Fruit fly (Drosophila melanogaster) whole organism, embryonic: Measurements from ENCODE around the gene ATP7.

Source experiments
- CG10267 ChIP-seq: fragments of 200-800 bp; sonication (Bioruptor generic); optimal IDR thresholded peaks from 2 replicates; lab custom pipeline; 2018; ENCODE audit warnings: missing biosample characterization, mild to moderate bottlenecking, missing genetic modification characterization, moderate library complexity
- CG11504 ChIP-seq: fragments of 200-800 bp; sonication (Bioruptor generic); optimal IDR thresholded peaks from 3 replicates; lab custom pipeline; 2019; ENCODE audit warnings: missing biosample characterization, mild to moderate bottlenecking, missing genetic modification characterization, moderate library complexity
- CG11696 ChIP-seq: fragments of 200-800 bp; sonication (Bioruptor generic); IDR thresholded peaks from 2 replicates; pipeline ENCODE4 v1.3.6; 2022; ENCODE audit warnings: missing biosample characterization, missing genetic modification characterization
- CG13296 ChIP-seq: fragments of 200-800 bp; sonication (Bioruptor generic); optimal IDR thresholded peaks from 3 replicates; lab custom pipeline; 2018; ENCODE audit warnings: missing biosample characterization, mild to moderate bottlenecking, missing genetic modification characterization
- CG13424 ChIP-seq: fragments of 200-800 bp; sonication (Bioruptor generic); optimal IDR thresholded peaks from 2 replicates; lab custom pipeline; 2019; ENCODE audit warnings: missing biosample characterization, mild to moderate bottlenecking, missing genetic modification characterization, moderate library complexity
- CG17568 ChIP-seq: fragments of 200-800 bp; sonication (Bioruptor generic); optimal IDR thresholded peaks from 2 replicates; lab custom pipeline; 2018; ENCODE audit warnings: missing biosample characterization, mild to moderate bottlenecking, missing genetic modification characterization, moderate library complexity
- CG2199 ChIP-seq: fragments of 200-800 bp; sonication (Bioruptor generic); IDR thresholded peaks from 3 replicates; pipeline ENCODE4 v1.3.6; 2022; ENCODE audit warnings: missing biosample characterization, missing genetic modification characterization
- CG30020 ChIP-seq: fragments of 200-800 bp; optimal IDR thresholded peaks from 2 replicates; lab custom pipeline; 2019; ENCODE audit warnings: missing biosample characterization, mild to moderate bottlenecking, missing genetic modification characterization, moderate library complexity
- CG34224 ChIP-seq: fragments of 200-800 bp; sonication (Bioruptor generic); IDR thresholded peaks from 3 replicates; pipeline ENCODE4 v1.3.6; 2022; ENCODE audit warnings: missing biosample characterization, missing genetic modification characterization; ENCODE audit not compliant: partially characterized antibody
- CG4282 ChIP-seq: fragments of 200-800 bp; sonication (Bioruptor generic); optimal IDR thresholded peaks from 2 replicates; lab custom pipeline; 2016; ENCODE audit warnings: missing biosample characterization, missing genetic modification characterization
- CG6175 ChIP-seq: fragments of 200-800 bp; sonication (Bioruptor generic); IDR thresholded peaks from 3 replicates; pipeline ENCODE4 v1.3.6; 2022; ENCODE audit warnings: missing biosample characterization, missing genetic modification characterization
- CG7357 ChIP-seq: fragments of 200-800 bp; sonication (Bioruptor generic); IDR thresholded peaks from 3 replicates; pipeline ENCODE4 v1.3.6; 2022; ENCODE audit warnings: missing biosample characterization, missing genetic modification characterization
- CG7372 ChIP-seq: fragments of 200-800 bp; sonication (Bioruptor generic); IDR thresholded peaks from 2 replicates; pipeline ENCODE4 v1.3.6; 2022; ENCODE audit warnings: missing biosample characterization, missing genetic modification characterization
- CG9215 ChIP-seq: fragments of 200-800 bp; sonication (Bioruptor generic); IDR thresholded peaks from 2 replicates; pipeline ENCODE4 v1.3.6; 2022; ENCODE audit warnings: missing biosample characterization, missing genetic modification characterization
- Ets65A ChIP-seq: fragments of 200-800 bp; sonication (Bioruptor generic); peaks from one replicate; lab custom pipeline; 2016; ENCODE audit warnings: missing biosample characterization, missing genetic modification characterization
- Ets97D ChIP-seq: fragments of 200-800 bp; sonication (Bioruptor generic); optimal IDR thresholded peaks from 3 replicates; lab custom pipeline; 2016; ENCODE audit warnings: missing biosample characterization, missing genetic modification characterization
- Fer2 ChIP-seq: fragments of 200-800 bp; sonication (Bioruptor generic); optimal IDR thresholded peaks from 2 replicates; lab custom pipeline; 2018; ENCODE audit warnings: missing biosample characterization, mild to moderate bottlenecking, missing genetic modification characterization, moderate library complexity
- GATAe ChIP-seq: fragments of 200-800 bp; sonication (Bioruptor generic); conservative IDR thresholded peaks from 2 replicates; pipeline ENCODE4 v1.3.6; 2022; ENCODE audit warnings: missing biosample characterization, missing genetic modification characterization
- HLH54F ChIP-seq: fragments of 200-800 bp; sonication (Bioruptor generic); optimal IDR thresholded peaks from 3 replicates; lab custom pipeline; 2016; ENCODE audit warnings: missing biosample characterization, missing genetic modification characterization
- Hmx ChIP-seq: fragments of 200-800 bp; sonication (Bioruptor generic); optimal IDR thresholded peaks from 2 replicates; lab custom pipeline; 2016; ENCODE audit warnings: missing biosample characterization, missing genetic modification characterization
- Hsf ChIP-seq: fragments of 200-800 bp; sonication (Bioruptor generic); optimal IDR thresholded peaks from 3 replicates; lab custom pipeline; 2016; ENCODE audit warnings: missing biosample characterization, missing genetic modification characterization
- Nf-YB ChIP-seq: fragments of 200-800 bp; sonication (Bioruptor generic); optimal IDR thresholded peaks from 3 replicates; lab custom pipeline; 2019; ENCODE audit warnings: missing biosample characterization, mild to moderate bottlenecking, missing genetic modification characterization, moderate library complexity
- Nf-YC ChIP-seq: fragments of 200-800 bp; optimal IDR thresholded peaks from 3 replicates; lab custom pipeline; 2019; ENCODE audit warnings: missing biosample characterization, mild to moderate bottlenecking, missing genetic modification characterization, moderate library complexity
- Side ChIP-seq: fragments of 200-800 bp; sonication (Bioruptor generic); optimal IDR thresholded peaks from 2 replicates; lab custom pipeline; 2016; ENCODE audit warnings: missing biosample characterization, missing genetic modification characterization
- Ssrp ChIP-seq: fragments of 200-800 bp; sonication (Bioruptor generic); optimal IDR thresholded peaks from 2 replicates; lab custom pipeline; 2018; ENCODE audit warnings: missing biosample characterization, mild to moderate bottlenecking, missing genetic modification characterization, moderate library complexity
- Xbp1 ChIP-seq: fragments of 200-800 bp; sonication (Bioruptor generic); optimal IDR thresholded peaks from 3 replicates; lab custom pipeline; 2016; ENCODE audit warnings: missing biosample characterization, mild to moderate bottlenecking, missing genetic modification characterization
- aop ChIP-seq: fragments of 200-800 bp; sonication (Bioruptor generic); IDR thresholded peaks from 2 replicates; pipeline ENCODE4 v1.3.6; 2022; ENCODE audit warnings: missing biosample characterization, missing genetic modification characterization
- bigmax ChIP-seq: fragments of 200-800 bp; sonication (Bioruptor generic); optimal IDR thresholded peaks from 2 replicates; lab custom pipeline; 2018; ENCODE audit warnings: missing biosample characterization, mild to moderate bottlenecking, missing genetic modification characterization
- cato ChIP-seq: fragments of 200-800 bp; sonication (Bioruptor generic); optimal IDR thresholded peaks from 2 replicates; lab custom pipeline; 2016; ENCODE audit warnings: missing biosample characterization, missing genetic modification characterization, borderline replicate concordance
- dimm ChIP-seq: fragments of 200-800 bp; sonication (Bioruptor generic); IDR thresholded peaks from 2 replicates; pipeline ENCODE4 v1.3.6; 2022; ENCODE audit warnings: missing biosample characterization, missing genetic modification characterization
- disco-r ChIP-seq: fragments of 200-800 bp; sonication (Bioruptor generic); optimal IDR thresholded peaks from 2 replicates; lab custom pipeline; 2016; ENCODE audit warnings: missing biosample characterization, missing genetic modification characterization
- dm ChIP-seq: fragments of 200-800 bp; sonication (Bioruptor generic); optimal IDR thresholded peaks from 3 replicates; lab custom pipeline; 2016; ENCODE audit warnings: missing biosample characterization, missing genetic modification characterization
- eve ChIP-seq, 2 experiments: fragments of >200 bp; optimal IDR thresholded peaks; 2 replicates each; lab custom pipeline; 2017; ENCODE audit warnings: missing biosample characterization in 2 of 2, missing genetic modification characterization in 2 of 2
- fd3F ChIP-seq: fragments of 200-800 bp; sonication (Bioruptor generic); optimal IDR thresholded peaks from 2 replicates; lab custom pipeline; 2018; ENCODE audit warnings: missing biosample characterization, mild to moderate bottlenecking, missing genetic modification characterization, moderate library complexity
- fd64A ChIP-seq: fragments of 200-800 bp; sonication (Bioruptor generic); optimal IDR thresholded peaks from 3 replicates; lab custom pipeline; 2018; ENCODE audit warnings: missing biosample characterization, mild to moderate bottlenecking, missing genetic modification characterization
- fd96Cb ChIP-seq: fragments of 200-800 bp; sonication (Bioruptor generic); optimal IDR thresholded peaks from 2 replicates; lab custom pipeline; 2018; ENCODE audit warnings: missing biosample characterization, mild to moderate bottlenecking, missing genetic modification characterization, moderate library complexity
- gcm2 ChIP-seq: fragments of 200-800 bp; sonication (Bioruptor generic); optimal IDR thresholded peaks from 2 replicates; lab custom pipeline; 2016; ENCODE audit warnings: missing biosample characterization, missing genetic modification characterization
- ham ChIP-seq: fragments of 200-800 bp; sonication (Bioruptor generic); IDR thresholded peaks from 2 replicates; pipeline ENCODE4 v1.3.6; 2022; ENCODE audit warnings: missing biosample characterization, missing genetic modification characterization
- jing ChIP-seq: fragments of 200-800 bp; sonication (Bioruptor generic); optimal IDR thresholded peaks from 2 replicates; lab custom pipeline; 2018; ENCODE audit warnings: missing biosample characterization, mild to moderate bottlenecking, missing genetic modification characterization
- lab ChIP-seq: fragments of 200-800 bp; sonication (Bioruptor generic); optimal IDR thresholded peaks from 3 replicates; lab custom pipeline; 2017; ENCODE audit warnings: missing biosample characterization, missing genetic modification characterization, mild to moderate bottlenecking, moderate library complexity, missing genetic modification reagents
- nerfin-2 ChIP-seq: fragments of 200-800 bp; sonication (Bioruptor generic); IDR thresholded peaks from 2 replicates; pipeline ENCODE4 v1.3.6; 2022; ENCODE audit warnings: missing biosample characterization, missing genetic modification characterization; ENCODE audit not compliant: partially characterized antibody
- phol ChIP-seq: fragments of 200-800 bp; sonication (Bioruptor generic); optimal IDR thresholded peaks from 3 replicates; lab custom pipeline; 2018; ENCODE audit warnings: missing biosample characterization, mild to moderate bottlenecking, missing genetic modification characterization, moderate library complexity
- prd ChIP-seq, 3 experiments: fragments of >200 bp in 2 of 3; fragments of 200-800 bp in 1 of 3; sonication (Bioruptor generic) in 1 of 3; optimal IDR thresholded peaks in 2 of 3; IDR thresholded peaks in 1 of 3; 2 replicates in 2 of 3; 3 replicates in 1 of 3; pipeline versions ENCODE4 v1.3.6 to Lab custom; 2017 to 2022; ENCODE audit warnings: missing biosample characterization in 1 of 3, missing genetic modification characterization in 1 of 3
- psq ChIP-seq: fragments of 200-800 bp; sonication (Bioruptor generic); optimal IDR thresholded peaks from 2 replicates; lab custom pipeline; 2017; ENCODE audit warnings: missing biosample characterization, missing genetic modification characterization
- schlank ChIP-seq: fragments of 200-800 bp; sonication (Bioruptor generic); optimal IDR thresholded peaks from 2 replicates; lab custom pipeline; 2018; ENCODE audit warnings: missing biosample characterization, mild to moderate bottlenecking, missing genetic modification characterization
- slou ChIP-seq: fragments of 200-800 bp; sonication (Bioruptor generic); optimal IDR thresholded peaks from 3 replicates; lab custom pipeline; 2016; ENCODE audit warnings: missing biosample characterization, missing genetic modification characterization
- tx ChIP-seq: fragments of 200-800 bp; sonication (Bioruptor generic); optimal IDR thresholded peaks from 2 replicates; lab custom pipeline; 2016; ENCODE audit warnings: missing biosample characterization, missing genetic modification characterization
- unc-4 ChIP-seq: fragments of 200-800 bp; sonication (Bioruptor generic); IDR thresholded peaks from 2 replicates; pipeline ENCODE4 v1.3.6; 2022; ENCODE audit warnings: missing biosample characterization, missing genetic modification characterization; ENCODE audit not compliant: partially characterized antibody
- z ChIP-seq: fragments of 200-800 bp; sonication (Bioruptor generic); IDR thresholded peaks from 3 replicates; pipeline ENCODE4 v1.3.6; 2022; ENCODE audit warnings: missing biosample characterization, missing genetic modification characterization
- zen2 ChIP-seq: fragments of 200-800 bp; sonication (Bioruptor generic); IDR thresholded peaks from 3 replicates; pipeline ENCODE4 v1.3.6; 2022; ENCODE audit warnings: missing biosample characterization, missing genetic modification characterization; ENCODE audit not compliant: partially characterized antibody

The ATP7 gene

dm6 chrX:11805066-11805766 lies 49.6 kb upstream of the ATP7 start (continued):
- no peak for TF ChIP-seq tx (GFP tag; lab: Kevin White, UChicago)
- TF ChIP-seq disco-r (GFP tag; lab: Kevin White, UChicago), result no peak
- no peak for TF ChIP-seq HLH54F (GFP tag; lab: Kevin White, UChicago)
- TF ChIP-seq CG11504 (tag; lab: Kevin White, UChicago), result no peak
- no peak for TF ChIP-seq bigmax (GFP tag; lab: Kevin White, UChicago)
- no peak for TF ChIP-seq aop (GFP tag; lab: Robert Waterston, UW)
- no peak for TF ChIP-seq schlank (tag; lab: Kevin White, UChicago)
- no peak for TF ChIP-seq psq (GFP tag; lab: Kevin White, UChicago)
- no peak for TF ChIP-seq Side
- no peak for TF ChIP-seq gcm2 (GFP tag; lab: Kevin White, UChicago)
- no peak for TF ChIP-seq CG13296 (GFP tag; lab: Kevin White, UChicago)
- TF ChIP-seq lab, result no peak
- no peak for TF ChIP-seq Ets65A
- TF ChIP-seq CG17568 (GFP tag; lab: Kevin White, UChicago), result no peak
- TF ChIP-seq fd3F (GFP tag; lab: Kevin White, UChicago), result no peak
- no peak for TF ChIP-seq CG9215 (GFP tag; lab: Robert Waterston, UW)
- no peak for TF ChIP-seq unc-4 (GFP tag; lab: Robert Waterston, UW)
- no peak for TF ChIP-seq cato (GFP tag; lab: Kevin White, UChicago)
- TF ChIP-seq nerfin-2 (GFP tag; lab: Robert Waterston, UW), result no peak
- no peak for TF ChIP-seq Hmx
- TF ChIP-seq dm, result no peak
- TF ChIP-seq Ssrp (tag; lab: Kevin White, UChicago), result peak; percentile 2
- TF ChIP-seq Nf-YB, result peak; percentile 71
- TF ChIP-seq CG2199 (GFP tag; lab: Robert Waterston, UW), result no peak
- no peak for TF ChIP-seq GATAe (GFP tag; lab: Robert Waterston, UW)
- no peak for TF ChIP-seq CG7372 (GFP tag; lab: Robert Waterston, UW)
- no peak for TF ChIP-seq jing (GFP tag; lab: Kevin White, UChicago)
- no peak for TF ChIP-seq slou (GFP tag; lab: Kevin White, UChicago)
- TF ChIP-seq dimm (GFP tag; lab: Robert Waterston, UW), result no peak
- TF ChIP-seq ham (GFP tag; lab: Robert Waterston, UW), result no peak
- no peak for TF ChIP-seq fd64A (GFP tag; lab: Kevin White, UChicago)
- TF ChIP-seq phol (tag; lab: Kevin White, UChicago), result no peak
- TF ChIP-seq CG4282 (GFP tag; lab: Kevin White, UChicago), result no peak
- no peak for TF ChIP-seq prd (optimal IDR thresholded peaks at IDR 0.05; lab: Kevin White, UChicago)
- no peak for TF ChIP-seq prd (GFP tag; IDR thresholded peaks at IDR 0.05; lab: Robert Waterston, UW)
- peak; percentile 9; the same call in 1 of the 3 replicates for TF ChIP-seq CG6175 (GFP tag; lab: Robert Waterston, UW)
- no peak for TF ChIP-seq Ets97D
- TF ChIP-seq Fer2, result no peak
- peak; percentile 64 for TF ChIP-seq CG34224 (GFP tag; lab: Robert Waterston, UW)
- no peak for TF ChIP-seq fd96Cb (tag; lab: Kevin White, UChicago)
- peak; percentile 98 for TF ChIP-seq Xbp1
- peak; percentile 90 for TF ChIP-seq Nf-YC (tag; lab: Kevin White, UChicago)
- TF ChIP-seq z (GFP tag; lab: Robert Waterston, UW), result no peak
- TF ChIP-seq eve (GFP tag; optimal IDR thresholded peaks at IDR 0.05; lab: Kevin White, UChicago), result no peak
- TF ChIP-seq Hsf (GFP tag; lab: Kevin White, UChicago), result no peak
- TF ChIP-seq CG13424 (tag; lab: Kevin White, UChicago), result no peak
- no peak for TF ChIP-seq CG7357 (GFP tag; lab: Robert Waterston, UW)
- no peak for TF ChIP-seq zen2 (GFP tag; lab: Robert Waterston, UW)
- TF ChIP-seq CG30020 (tag; lab: Kevin White, UChicago), result no peak
- no peak for TF ChIP-seq CG10267 (tag; lab: Kevin White, UChicago)
- no peak for TF ChIP-seq CG11696 (GFP tag; lab: Robert Waterston, UW)
